Worm (Caenorhabditis elegans) whole organism, L1 larva: ENCODE data around the gene lrch-1.

ENCODE experiments used
- C16A3.4 ChIP-seq: fragments of 150-350 bp; optimal IDR thresholded peaks from 2 replicates; lab custom pipeline; 2014; ENCODE audit warnings: missing biosample characterization, missing genetic modification characterization
- C34B4.2 ChIP-seq: sonication (generic microtip); optimal IDR thresholded peaks from 2 replicates; lab custom pipeline; 2017; ENCODE audit warnings: mild to moderate bottlenecking, missing genetic modification characterization, missing compliant biosample characterization
- F16B12.6 ChIP-seq: fragments of 150-350 bp; optimal IDR thresholded peaks from 2 replicates; lab custom pipeline; 2014; ENCODE audit warnings: missing biosample characterization, missing genetic modification characterization
- aha-1 ChIP-seq: fragments of 150-350 bp; optimal IDR thresholded peaks from 2 replicates; lab custom pipeline; 2014; ENCODE audit warnings: missing biosample characterization, missing genetic modification characterization
- ama-1 ChIP-seq: fragments of 150-350 bp; optimal IDR thresholded peaks from 2 replicates; lab custom pipeline; 2014
- blmp-1 ChIP-seq: fragments of 150-350 bp; optimal IDR thresholded peaks from 2 replicates; lab custom pipeline; 2014; ENCODE audit warnings: missing biosample characterization, missing genetic modification characterization
- ceh-8 ChIP-seq: fragments of 200-800 bp; sonication (Bioruptor generic); optimal IDR thresholded peaks from 2 replicates; lab custom pipeline; 2018; ENCODE audit warnings: mild to moderate bottlenecking, missing genetic modification characterization, moderate library complexity, missing compliant biosample characterization
- ceh-82 ChIP-seq, 3 experiments: fragments of 150-350 bp in 1 of 3; sonication (generic microtip) in 2 of 3; optimal IDR thresholded peaks; 2 replicates each; lab custom pipeline; 2014 to 2017; ENCODE audit warnings: missing biosample characterization in 3 of 3, missing genetic modification characterization in 3 of 3
- ceh-88 ChIP-seq: fragments of 200-800 bp; sonication (Bioruptor generic); IDR thresholded peaks from 2 replicates; pipeline ENCODE4 v1.3.6; 2022; ENCODE audit warnings: missing genetic modification characterization, missing compliant biosample characterization
- ces-1 ChIP-seq: fragments of 150-350 bp; optimal IDR thresholded peaks from 2 replicates; lab custom pipeline; 2014; ENCODE audit warnings: missing biosample characterization, missing genetic modification reagents, missing genetic modification characterization
- dpl-1 ChIP-seq, 3 experiments: fragments of 150-350 bp in 2 of 3; sonication (generic microtip) in 1 of 3; optimal IDR thresholded peaks; 2 replicates each; lab custom pipeline; 2014 to 2017; ENCODE audit warnings: missing biosample characterization in 3 of 3, missing genetic modification characterization in 3 of 3, missing genetic modification reagents in 3 of 3
- dsc-1 ChIP-seq: sonication (generic microtip); optimal IDR thresholded peaks from 2 replicates; lab custom pipeline; 2016; ENCODE audit warnings: mild to moderate bottlenecking, missing genetic modification characterization, missing compliant biosample characterization
- efl-1 ChIP-seq, 4 experiments: fragments of 150-350 bp; optimal IDR thresholded peaks in 3 of 4; peaks in 1 of 4; 1 replicate in 1 of 4; 2 replicates in 3 of 4; lab custom pipeline; 2014; ENCODE audit warnings: missing biosample characterization in 2 of 4, missing genetic modification characterization in 2 of 4, missing genetic modification reagents in 2 of 4
- egl-27 ChIP-seq, 2 experiments: fragments of 150-350 bp in 1 of 2; sonication (generic microtip); optimal IDR thresholded peaks; 3 replicates each; lab custom pipeline; 2017 to 2018; ENCODE audit warnings: missing biosample characterization in 2 of 2, missing genetic modification characterization in 2 of 2, missing genetic modification reagents in 2 of 2
- elt-2 ChIP-seq: sonication (generic microtip); optimal IDR thresholded peaks from 2 replicates; lab custom pipeline; 2016; ENCODE audit warnings: missing genetic modification characterization, mild to moderate bottlenecking, inconsistent platforms, missing compliant biosample characterization, missing genetic modification reagents
- elt-3 ChIP-seq, 6 experiments: fragments of 150-350 bp in 1 of 6; sonication (generic microtip); optimal IDR thresholded peaks; 2 replicates each; lab custom pipeline; 2017 to 2018; ENCODE audit warnings: missing biosample characterization in 6 of 6, missing genetic modification characterization in 6 of 6, inconsistent platforms in 1 of 6
- ets-5 ChIP-seq: fragments of 200-800 bp; sonication (Bioruptor generic); IDR thresholded peaks from 2 replicates; pipeline ENCODE4 v1.3.6; 2022; ENCODE audit warnings: missing genetic modification characterization, missing compliant biosample characterization
- fkh-10 ChIP-seq: sonication (generic microtip); optimal IDR thresholded peaks from 2 replicates; lab custom pipeline; 2017; ENCODE audit warnings: missing biosample characterization, missing genetic modification reagents, missing genetic modification characterization
- fkh-8 ChIP-seq: sonication (generic microtip); optimal IDR thresholded peaks from 2 replicates; lab custom pipeline; 2016; ENCODE audit warnings: mild to moderate bottlenecking, missing genetic modification characterization, missing compliant biosample characterization
- irx-1 ChIP-seq: sonication (generic microtip); optimal IDR thresholded peaks from 2 replicates; lab custom pipeline; 2016; ENCODE audit warnings: missing genetic modification characterization, missing compliant biosample characterization
- jun-1 ChIP-seq: fragments of 150-350 bp; optimal IDR thresholded peaks from 2 replicates; lab custom pipeline; 2014; ENCODE audit warnings: missing biosample characterization, missing genetic modification reagents, missing genetic modification characterization
- lin-13 ChIP-seq: fragments of 150-350 bp; optimal IDR thresholded peaks from 2 replicates; lab custom pipeline; 2014; ENCODE audit warnings: missing biosample characterization, missing genetic modification reagents, missing genetic modification characterization
- lin-14 ChIP-seq: fragments of 200-800 bp; sonication (Bioruptor generic); optimal IDR thresholded peaks from 2 replicates; lab custom pipeline; 2018; ENCODE audit warnings: mild to moderate bottlenecking, missing genetic modification characterization, moderate library complexity, missing compliant biosample characterization
- lin-35 ChIP-seq, 2 experiments: fragments of 150-350 bp; optimal IDR thresholded peaks; 2 replicates each; lab custom pipeline; 2014; ENCODE audit warnings: missing biosample characterization in 2 of 2, missing genetic modification characterization in 2 of 2, missing genetic modification reagents in 2 of 2
- lsy-2 ChIP-seq, 2 experiments: fragments of 150-350 bp; optimal IDR thresholded peaks; 2 replicates each; lab custom pipeline; 2014; ENCODE audit warnings: missing biosample characterization in 2 of 2, missing genetic modification characterization in 2 of 2
- mab-9 ChIP-seq: fragments of 200-800 bp; sonication (Bioruptor generic); IDR thresholded peaks from 2 replicates; pipeline ENCODE4 v1.3.6; 2022; ENCODE audit warnings: missing genetic modification reagents, missing genetic modification characterization, missing compliant biosample characterization
- mdl-1 ChIP-seq, 2 experiments: fragments of 150-350 bp; optimal IDR thresholded peaks; 2 replicates each; lab custom pipeline; 2014 to 2017; ENCODE audit warnings: missing biosample characterization in 2 of 2, missing genetic modification characterization in 2 of 2, inconsistent platforms in 1 of 2
- mef-2 ChIP-seq: fragments of 150-350 bp; optimal IDR thresholded peaks from 2 replicates; lab custom pipeline; 2014; ENCODE audit warnings: missing biosample characterization, missing genetic modification characterization
- mep-1 ChIP-seq: fragments of 150-350 bp; optimal IDR thresholded peaks from 2 replicates; lab custom pipeline; 2014; ENCODE audit warnings: missing biosample characterization, missing genetic modification characterization
- nhr-11 ChIP-seq: fragments of 150-350 bp; optimal IDR thresholded peaks from 2 replicates; lab custom pipeline; 2014; ENCODE audit warnings: missing biosample characterization, missing genetic modification characterization
- nhr-237 ChIP-seq: fragments of 150-350 bp; optimal IDR thresholded peaks from 2 replicates; lab custom pipeline; 2014; ENCODE audit warnings: missing biosample characterization, missing genetic modification characterization
- nhr-71 ChIP-seq: sonication (generic microtip); optimal IDR thresholded peaks from 2 replicates; lab custom pipeline; 2016; ENCODE audit warnings: mild to moderate bottlenecking, missing genetic modification characterization, moderate library complexity, missing compliant biosample characterization
- nhr-77 ChIP-seq: fragments of 150-350 bp; optimal IDR thresholded peaks from 2 replicates; lab custom pipeline; 2014; ENCODE audit warnings: missing biosample characterization, missing genetic modification characterization
- nhr-84 ChIP-seq: sonication (generic microtip); optimal IDR thresholded peaks from 2 replicates; lab custom pipeline; 2017; ENCODE audit warnings: missing biosample characterization, missing genetic modification characterization
- nhr-85 ChIP-seq: sonication (generic microtip); peaks from one replicate; lab custom pipeline; 2016; ENCODE audit warnings: missing genetic modification characterization, inconsistent platforms, missing compliant biosample characterization
- nhr-90 ChIP-seq: sonication (generic microtip); optimal IDR thresholded peaks from 2 replicates; lab custom pipeline; 2016; ENCODE audit warnings: mild to moderate bottlenecking, missing genetic modification characterization, missing compliant biosample characterization; ENCODE audit not compliant: poor library complexity
- pag-3 ChIP-seq: sonication (generic microtip); optimal IDR thresholded peaks from 2 replicates; lab custom pipeline; 2017; ENCODE audit warnings: missing genetic modification characterization, mild to moderate bottlenecking, missing compliant biosample characterization, antibody characterized with exemption, borderline replicate concordance; ENCODE audit not compliant: insufficient read depth
- pax-3 ChIP-seq: fragments of 200-800 bp; sonication (Bioruptor generic); optimal IDR thresholded peaks from 2 replicates; lab custom pipeline; 2018; ENCODE audit warnings: mild to moderate bottlenecking, missing genetic modification characterization, moderate library complexity, missing compliant biosample characterization
- pqm-1 ChIP-seq: sonication (generic microtip); optimal IDR thresholded peaks from 3 replicates; lab custom pipeline; 2017; ENCODE audit warnings: missing biosample characterization, missing genetic modification characterization
- rnt-1 ChIP-seq: sonication (generic microtip); optimal IDR thresholded peaks from 2 replicates; lab custom pipeline; 2016; ENCODE audit warnings: mild to moderate bottlenecking, missing genetic modification characterization, moderate library complexity, missing compliant biosample characterization
- snu-23 ChIP-seq: sonication (generic microtip); optimal IDR thresholded peaks from 2 replicates; lab custom pipeline; 2016; ENCODE audit warnings: missing genetic modification characterization, missing compliant biosample characterization
- sptf-1 ChIP-seq: fragments of 150-350 bp; optimal IDR thresholded peaks from 2 replicates; lab custom pipeline; 2014; ENCODE audit warnings: missing biosample characterization, missing genetic modification characterization
- swsn-7 ChIP-seq: sonication (generic microtip); optimal IDR thresholded peaks from 2 replicates; lab custom pipeline; 2016; ENCODE audit warnings: missing genetic modification characterization, missing compliant biosample characterization
- tbx-2 ChIP-seq: sonication (generic microtip); optimal IDR thresholded peaks from 2 replicates; lab custom pipeline; 2016; ENCODE audit warnings: missing genetic modification characterization, missing compliant biosample characterization
- unc-130 ChIP-seq: fragments of 150-350 bp; optimal IDR thresholded peaks from 2 replicates; lab custom pipeline; 2017; ENCODE audit warnings: missing biosample characterization, missing genetic modification characterization, inconsistent platforms
- unc-86 ChIP-seq: sonication (generic microtip); optimal IDR thresholded peaks from 2 replicates; lab custom pipeline; 2016; ENCODE audit warnings: missing genetic modification characterization, missing compliant biosample characterization
- vab-15 ChIP-seq: sonication (generic microtip); optimal IDR thresholded peaks from 2 replicates; lab custom pipeline; 2017; ENCODE audit warnings: missing genotype, mild to moderate bottlenecking, missing genetic modification characterization, missing compliant biosample characterization
- xbp-1 ChIP-seq: sonication (generic microtip); optimal IDR thresholded peaks from 2 replicates; lab custom pipeline; 2016; ENCODE audit warnings: missing genetic modification characterization, missing compliant biosample characterization
- zag-1 ChIP-seq: fragments of 150-350 bp; optimal IDR thresholded peaks from 2 replicates; lab custom pipeline; 2014; ENCODE audit warnings: missing biosample characterization, missing genetic modification characterization
- zip-4 ChIP-seq: fragments of 200-800 bp; sonication (Bioruptor generic); optimal IDR thresholded peaks from 2 replicates; lab custom pipeline; 2018; ENCODE audit warnings: mild to moderate bottlenecking, missing genetic modification characterization, moderate library complexity, missing compliant biosample characterization

The lrch-1 gene

DNA sequence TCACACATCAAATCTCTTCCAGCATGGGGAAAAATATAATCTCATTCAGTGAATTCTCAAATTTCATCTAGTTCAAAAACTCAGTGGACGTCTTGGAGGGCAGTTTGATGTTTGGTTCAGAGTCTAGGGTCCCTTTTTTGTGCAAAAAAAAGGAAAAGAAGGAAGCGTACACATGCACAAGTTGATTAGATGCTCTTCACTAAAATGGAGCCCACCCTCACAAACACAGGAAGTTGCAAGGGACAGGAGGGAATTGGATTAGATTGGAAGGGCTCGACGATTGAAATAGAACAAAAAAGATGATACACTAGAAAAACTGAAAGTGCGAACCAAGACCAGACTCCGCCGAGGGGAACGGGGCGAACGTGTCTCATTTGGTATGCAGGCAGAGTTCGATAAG lies 34.4 kb upstream of the lrch-1 start:
- TF ChIP-seq xbp-1 (tag; lab: Kevin White, UChicago) (no peak), fkh-8 (tag; lab: Kevin White, UChicago) (no peak), ces-1 (peak; percentile 72), ets-5 (GFP tag; lab: Robert Waterston, UW) (no peak), mab-9 (no peak), lin-14 (GFP tag; lab: Kevin White, UChicago) (peak; percentile 88), efl-1 (optimal IDR thresholded peaks at IDR 0.05; lab: Kevin White, UChicago) (no peak), efl-1 (GFP tag; optimal IDR thresholded peaks at IDR 0.05 in 1 of 2; lab: Kevin White, UChicago) (peak in 1 of 2 experiments; percentile 92), fkh-10 (GFP tag; lab: Kevin White, UChicago) (peak; percentile 91)

DNA sequence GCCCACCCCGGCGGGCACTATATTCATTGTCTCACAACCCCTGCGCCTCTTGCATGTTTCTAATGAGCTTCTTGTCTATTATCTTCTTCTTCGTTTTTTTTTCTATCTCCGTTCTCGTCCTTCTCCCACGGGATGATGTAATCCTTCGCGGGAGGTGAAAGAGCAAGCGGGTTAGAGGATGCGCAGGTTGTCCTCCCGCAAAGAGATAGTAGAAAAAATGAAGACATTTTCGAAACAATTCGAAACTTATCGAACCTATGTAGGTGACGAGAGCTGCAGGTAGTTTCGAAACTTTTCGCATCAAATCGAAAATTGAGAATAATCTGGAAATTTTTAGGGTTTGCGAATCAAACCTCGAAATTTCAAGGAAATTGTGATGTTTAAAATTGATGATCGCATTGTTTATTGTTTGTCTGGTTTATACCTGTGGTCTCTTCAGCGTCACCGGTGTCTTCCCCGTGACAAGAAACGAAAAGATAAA lies 33.9 kb upstream of the lrch-1 start:
- peak in 1 of 2 experiments; percentile 64 for TF ChIP-seq lin-35 (GFP tag; optimal IDR thresholded peaks at IDR 0.05; lab: Kevin White, UChicago)
- peak; percentile 84 for TF ChIP-seq mep-1
- no peak for TF ChIP-seq C16A3.4
- peak; percentile 58 for TF ChIP-seq unc-130 (tag; lab: Kevin White, UChicago)
- TF ChIP-seq blmp-1 (tag; lab: Kevin White, UChicago), result peak; percentile 72
- TF ChIP-seq mdl-1 (tag; optimal IDR thresholded peaks at IDR 0.05; lab: Kevin White, UChicago), result peak in 1 of 2 experiments; percentile 60
- no peak for TF ChIP-seq F16B12.6 (tag; lab: Kevin White, UChicago)
- no peak for TF ChIP-seq ama-1 (lab: Kevin White, UChicago)
- TF ChIP-seq ceh-88 (GFP tag; lab: Robert Waterston, UW), result no peak
- TF ChIP-seq egl-27 (tag; optimal IDR thresholded peaks at IDR 0.05; lab: Kevin White, UChicago), result peak; percentile 4 to 47
- peak; percentile 11 to 47 for TF ChIP-seq lsy-2 (tag; optimal IDR thresholded peaks at IDR 0.05; lab: Kevin White, UChicago)
- TF ChIP-seq lin-13 (GFP tag; lab: Kevin White, UChicago), result no peak
- peak; percentile 47 to 54 (median 49) for TF ChIP-seq ceh-82 (tag; optimal IDR thresholded peaks at IDR 0.05; lab: Kevin White, UChicago)
- peak in 1 of 3 experiments; percentile 60 for TF ChIP-seq dpl-1 (GFP tag; optimal IDR thresholded peaks at IDR 0.05; lab: Kevin White, UChicago)
- TF ChIP-seq unc-86 (tag; lab: Kevin White, UChicago), result no peak
- peak; percentile 97 for TF ChIP-seq nhr-85 (tag; lab: Kevin White, UChicago)
- TF ChIP-seq rnt-1 (tag; lab: Kevin White, UChicago), result peak; percentile 82
- peak; percentile 89 for TF ChIP-seq nhr-71 (tag; lab: Kevin White, UChicago)
- TF ChIP-seq dsc-1 (tag; lab: Kevin White, UChicago), result peak; percentile 54
- peak; percentile 83 for TF ChIP-seq nhr-77
- TF ChIP-seq pax-3, result no peak
- TF ChIP-seq elt-2 (tag; lab: Kevin White, UChicago), result peak; percentile 50
- TF ChIP-seq lin-14 (GFP tag; lab: Kevin White, UChicago), result peak; percentile 92
- TF ChIP-seq xbp-1 (tag; lab: Kevin White, UChicago), result peak; percentile 54
- no peak for TF ChIP-seq fkh-8 (tag; lab: Kevin White, UChicago)
- TF ChIP-seq zag-1, result no peak
- TF ChIP-seq ceh-8, result no peak
- peak; percentile 56 for TF ChIP-seq swsn-7 (tag; lab: Kevin White, UChicago)
- peak; percentile 9 to 18 for TF ChIP-seq efl-1 (optimal IDR thresholded peaks at IDR 0.05; lab: Kevin White, UChicago)
- TF ChIP-seq efl-1 (GFP tag; optimal IDR thresholded peaks at IDR 0.05 in 1 of 2; lab: Kevin White, UChicago), result peak; percentile 5 to 93
- peak; percentile 15 for TF ChIP-seq nhr-237 (tag; lab: Kevin White, UChicago)
- TF ChIP-seq zip-4, result peak; percentile 18
- no peak for TF ChIP-seq irx-1 (tag; lab: Kevin White, UChicago)
- TF ChIP-seq nhr-11 (tag; lab: Kevin White, UChicago), result peak; percentile 34
- TF ChIP-seq sptf-1 (tag; lab: Kevin White, UChicago), result no peak
- TF ChIP-seq mef-2 (tag; lab: Kevin White, UChicago), result no peak
- TF ChIP-seq pqm-1 (tag; lab: Kevin White, UChicago), result no peak
- peak in 4 of 6 experiments; percentile 62 to 92 (median 76) for TF ChIP-seq elt-3 (tag; optimal IDR thresholded peaks at IDR 0.05; lab: Kevin White, UChicago)
- peak; percentile 76 for TF ChIP-seq nhr-90 (tag; lab: Kevin White, UChicago)
- TF ChIP-seq tbx-2 (tag; lab: Kevin White, UChicago), result peak; percentile 68
- TF ChIP-seq vab-15 (tag; lab: Kevin White, UChicago), result no peak
- TF ChIP-seq jun-1 (tag; lab: Kevin White, UChicago), result peak; percentile 47
- TF ChIP-seq pag-3 (tag; lab: Kevin White, UChicago), result peak; percentile 33
- TF ChIP-seq C34B4.2 (tag; lab: Kevin White, UChicago), result no peak
- TF ChIP-seq aha-1, result no peak
- peak; percentile 77 for TF ChIP-seq snu-23 (GFP tag; lab: Kevin White, UChicago)
- no peak for TF ChIP-seq nhr-84 (tag; lab: Kevin White, UChicago)
